Worm (Caenorhabditis elegans) whole organism, L4 larva: ENCODE results near the gene ugt-52.

Source experiments
- T20F7.1 ChIP-seq: fragments of 200-800 bp; sonication (Bioruptor generic); optimal IDR thresholded peaks from 2 replicates; lab custom pipeline; 2018; ENCODE audit warnings: mild to moderate bottlenecking, missing genetic modification characterization, missing compliant biosample characterization
- Y5F2A.4 ChIP-seq: fragments of 200-800 bp; sonication (Bioruptor generic); optimal IDR thresholded peaks from 2 replicates; lab custom pipeline; 2018; ENCODE audit warnings: mild to moderate bottlenecking, missing genetic modification characterization, missing compliant biosample characterization
- daf-19 ChIP-seq: fragments of 200-800 bp; sonication (Bioruptor generic); conservative IDR thresholded peaks from 2 replicates; pipeline ENCODE4 v1.3.6; 2022; ENCODE audit warnings: missing genetic modification characterization, missing compliant biosample characterization
- hlh-11 ChIP-seq: fragments of 200-800 bp; sonication (Bioruptor generic); optimal IDR thresholded peaks from 2 replicates; lab custom pipeline; 2018; ENCODE audit warnings: mild to moderate bottlenecking, missing genetic modification characterization, missing compliant biosample characterization
- lin-39 ChIP-seq: fragments of 150-350 bp; optimal IDR thresholded peaks from 2 replicates; lab custom pipeline; 2014; ENCODE audit warnings: missing biosample characterization, missing genetic modification reagents, missing genetic modification characterization
- mdl-1 ChIP-seq, 2 experiments: fragments of 150-350 bp in 1 of 2; sonication (generic microtip) in 1 of 2; optimal IDR thresholded peaks; 2 replicates each; lab custom pipeline; 2014 to 2017; ENCODE audit warnings: missing biosample characterization in 2 of 2, missing genetic modification characterization in 2 of 2
- pqm-1 ChIP-seq: sonication (generic microtip); optimal IDR thresholded peaks from 2 replicates; lab custom pipeline; 2017; ENCODE audit warnings: missing biosample characterization, missing genetic modification characterization
- saeg-2 ChIP-seq: fragments of 200-800 bp; sonication (Bioruptor generic); IDR thresholded peaks from 2 replicates; pipeline ENCODE4 v1.3.6; 2022; ENCODE audit warnings: missing genetic modification reagents, missing genetic modification characterization, missing compliant biosample characterization
- snpc-1.2 ChIP-seq: fragments of 200-800 bp; sonication (Bioruptor generic); IDR thresholded peaks from 2 replicates; pipeline ENCODE4 v1.3.6; 2022; ENCODE audit warnings: missing genetic modification reagents, missing genetic modification characterization, missing compliant biosample characterization
- unc-62 ChIP-seq, 3 experiments: fragments of 150-350 bp in 1 of 3; sonication (generic microtip); optimal IDR thresholded peaks in 2 of 3; peaks in 1 of 3; 1 replicate in 1 of 3; 2 replicates in 2 of 3; lab custom pipeline; 2014 to 2017; ENCODE audit warnings: missing biosample characterization in 3 of 3, missing genetic modification characterization in 3 of 3, missing genetic modification reagents in 3 of 3, missing genotype in 1 of 3

ce11 chrIV:757548-757947 lies 21.0 kb upstream of the ugt-52 start:
- TF ChIP-seq T20F7.1 (no peak), mdl-1 (tag; optimal IDR thresholded peaks at IDR 0.05; lab: Kevin White, UChicago) (no peak), saeg-2 (GFP tag; lab: Robert Waterston, UW) (no peak), hlh-11 (tag; lab: Kevin White, UChicago) (no peak), unc-62 (GFP tag; optimal IDR thresholded peaks at IDR 0.05 in 1 of 2; lab: Kevin White, UChicago) (peak in 1 of 2 experiments; percentile 47), unc-62 (tag; optimal IDR thresholded peaks at IDR 0.05; lab: Kevin White, UChicago) (no peak), lin-39 (tag; lab: Kevin White, UChicago) (no peak), Y5F2A.4 (no peak), snpc-1.2 (GFP tag; lab: Robert Waterston, UW) (no peak), pqm-1 (tag; lab: Kevin White, UChicago) (no peak), daf-19 (no peak)
